Worm (Caenorhabditis elegans) whole organism, L1 larva: ENCODE data around the gene otub-1.

Experiments used
- dpl-1 ChIP-seq, 3 experiments: fragments of 150-350 bp in 2 of 3; sonication (generic microtip) in 1 of 3; optimal IDR thresholded peaks; 2 replicates each; lab custom pipeline; 2014 to 2017; ENCODE audit warnings: missing biosample characterization in 3 of 3, missing genetic modification characterization in 3 of 3, missing genetic modification reagents in 3 of 3
- pax-3 ChIP-seq: fragments of 200-800 bp; sonication (Bioruptor generic); optimal IDR thresholded peaks from 2 replicates; lab custom pipeline; 2018; ENCODE audit warnings: mild to moderate bottlenecking, missing genetic modification characterization, moderate library complexity, missing compliant biosample characterization
- unc-86 ChIP-seq: sonication (generic microtip); optimal IDR thresholded peaks from 2 replicates; lab custom pipeline; 2016; ENCODE audit warnings: missing genetic modification characterization, missing compliant biosample characterization

DNA sequence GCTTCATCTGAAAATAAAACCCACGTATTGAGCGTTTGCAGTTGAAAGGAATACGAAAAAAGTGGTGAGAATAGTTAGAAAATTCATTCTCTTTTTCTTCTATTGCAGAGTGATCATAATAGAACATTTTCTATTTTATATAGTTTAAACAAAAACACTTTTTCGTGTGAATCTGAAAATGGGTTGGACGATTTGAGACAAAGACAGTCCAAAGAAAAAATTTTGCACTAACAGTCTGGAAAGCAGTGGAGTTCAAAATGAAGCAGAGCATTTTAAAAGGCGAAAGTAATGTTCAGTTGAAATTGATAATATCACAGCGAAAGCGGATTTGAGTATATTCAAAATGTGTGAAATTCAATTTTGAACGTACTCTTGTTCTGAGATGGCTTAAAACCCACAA is 22.5 kb downstream of the otub-1 start, which contains the start of gene C01G10.18:
- TF ChIP-seq unc-86 (tag; lab: Kevin White, UChicago) (no peak), dpl-1 (GFP tag; optimal IDR thresholded peaks at IDR 0.05; lab: Kevin White, UChicago) (no peak), pax-3 (tag; lab: Kevin White, UChicago) (no peak)
